Fruit fly (Drosophila melanogaster): ENCODE results near the gene PolrMT.

The PolrMT gene

DNA sequence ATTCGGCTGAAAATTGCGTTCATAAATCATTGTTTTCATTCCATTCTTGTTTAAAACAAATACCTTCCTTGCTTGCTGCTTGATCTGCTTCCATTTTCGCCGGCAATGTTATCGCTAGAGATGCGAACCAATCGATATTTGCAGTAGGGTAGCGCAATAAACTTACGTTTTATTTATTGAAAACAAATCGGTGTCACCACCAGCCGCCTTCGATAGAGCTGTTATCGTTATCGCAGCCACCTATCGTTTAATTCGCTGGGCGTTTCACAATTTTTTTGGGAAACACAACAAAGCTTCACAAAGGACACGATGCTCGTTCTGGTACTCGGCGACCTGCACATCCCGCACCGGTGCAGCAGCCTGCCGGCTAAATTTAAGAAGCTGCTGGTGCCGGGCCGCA lies 42.4 kb upstream of the PolrMT start, which contains the start of the genes Tfb4 and Vps29 (continued):
- TF ChIP-seq nom (GFP tag; optimal IDR thresholded peaks at IDR 0.05) (no peak), inv (GFP tag; IDR thresholded peaks at IDR 0.05; ENCODE audit: partially characterized antibody) (peak; percentile 68), dimm (GFP tag; IDR thresholded peaks at IDR 0.05) (no peak), Ets97D (GFP tag; optimal IDR thresholded peaks at IDR 0.05) (peak; percentile 40), jumu (GFP tag; optimal IDR thresholded peaks at IDR 0.05) (peak; percentile 63), CG3163 (GFP tag; optimal IDR thresholded peaks at IDR 0.05) (peak; percentile 11), CG14710 (tag; optimal IDR thresholded peaks at IDR 0.05) (peak; percentile 52), CG12391 (tag; optimal IDR thresholded peaks at IDR 0.05) (peak; percentile 43), Xbp1 (GFP tag; optimal IDR thresholded peaks at IDR 0.05) (peak; percentile 67), CG11456 (GFP tag; IDR thresholded peaks at IDR 0.05) (peak; percentile 71; the same call in 2 of the 3 replicates), Opbp (GFP tag; IDR thresholded peaks at IDR 0.05; ENCODE audit: partially characterized antibody) (peak; percentile 94), Doc3 (GFP tag; IDR thresholded peaks at IDR 0.05; ENCODE audit: partially characterized antibody) (peak; percentile 81), CG12942 (GFP tag; optimal IDR thresholded peaks at IDR 0.05) (peak; percentile 12), CG34422 (GFP tag; IDR thresholded peaks at IDR 0.05) (peak; percentile 68; the same call in 1 of the 3 replicates), CHES-1-like (GFP tag; optimal IDR thresholded peaks at IDR 0.05) (peak; percentile 65), Dek (tag; optimal IDR thresholded peaks at IDR 0.05) (no peak), tgo (GFP tag; IDR thresholded peaks at IDR 0.05) (0 out of 3 replicates have a peak, but pooled peaks have one; percentile 14), Mes4 (GFP tag; optimal IDR thresholded peaks at IDR 0.05) (no peak), CG32532 (GFP tag; IDR thresholded peaks at IDR 0.05) (peak; percentile 58), ara (GFP tag; IDR thresholded peaks at IDR 0.05) (peak; percentile 9; the same call in 1 of the 2 replicates), CG31224 (GFP tag; IDR thresholded peaks at IDR 0.05) (peak; percentile 36; the same call in 1 of the 2 replicates), gcm (GFP tag; optimal IDR thresholded peaks at IDR 0.05) (peak; percentile 21), CG11247 (GFP tag; IDR thresholded peaks at IDR 0.05) (0 out of 2 replicates have a peak, but pooled peaks have one; percentile 17), maf-S (GFP tag; optimal IDR thresholded peaks at IDR 0.05) (peak; percentile 31), disco-r (GFP tag; optimal IDR thresholded peaks at IDR 0.05) (no peak), gem (tag; optimal IDR thresholded peaks at IDR 0.05) (no peak), Antp (GFP tag; optimal IDR thresholded peaks at IDR 0.05) (peak; percentile 63), CG33213 (GFP tag; optimal IDR thresholded peaks at IDR 0.05) (peak; percentile 43), CG4820 (GFP tag; optimal IDR thresholded peaks at IDR 0.05) (peak; percentile 21), Oaz (GFP tag; IDR thresholded peaks at IDR 0.05) (no peak), Med (GFP tag) (peak; percentile 97), ci (GFP tag; IDR thresholded peaks at IDR 0.05) (peak; percentile 87), CG11085 (GFP tag; IDR thresholded peaks at IDR 0.05) (peak; percentile 46; the same call in 1 of the 2 replicates), pho (GFP tag; optimal IDR thresholded peaks at IDR 0.05) (peak; percentile 20), CG12155 (GFP tag; optimal IDR thresholded peaks at IDR 0.05) (peak; percentile 50), al (GFP tag; IDR thresholded peaks at IDR 0.05) (peak; percentile 38; the same call in 1 of the 2 replicates), Trl (optimal IDR thresholded peaks at IDR 0.05) (no peak), Trl (GFP tag; optimal IDR thresholded peaks at IDR 0.05) (peak; percentile 58), CG13287 (GFP tag; IDR thresholded peaks at IDR 0.05; ENCODE audit: partially characterized antibody) (peak; percentile 95), lbe (GFP tag; optimal IDR thresholded peaks at IDR 0.05) (no peak), tup (GFP tag; optimal IDR thresholded peaks at IDR 0.05) (peak; percentile 49), bab2 (GFP tag; optimal IDR thresholded peaks at IDR 0.05) (peak; percentile 64), CG17568 (GFP tag; optimal IDR thresholded peaks at IDR 0.05) (peak; percentile 99), E2f2 (GFP tag; IDR thresholded peaks at IDR 0.05) (peak; percentile 76), crc (GFP tag; optimal IDR thresholded peaks at IDR 0.05) (peak; percentile 7), dmrt11E (tag; optimal IDR thresholded peaks at IDR 0.05) (peak; percentile 11), grn (GFP tag; optimal IDR thresholded peaks at IDR 0.05) (no peak), CG7786 (GFP tag; optimal IDR thresholded peaks at IDR 0.05) (peak; percentile 56), CG30403 (GFP tag; optimal IDR thresholded peaks at IDR 0.05) (peak; percentile 51), CG9727 (GFP tag; optimal IDR thresholded peaks at IDR 0.05) (no peak), Hr39 (optimal IDR thresholded peaks at IDR 0.05) (no peak), HLHmδ (GFP tag; optimal IDR thresholded peaks at IDR 0.05) (no peak)
